Worm (Caenorhabditis elegans) whole organism, L4 larva: ENCODE results near the gene F09G2.1.
A peak's percentile ranks its signal among the peaks of the same experiment; 100 is the strongest.

Experiments
- F10B5.3 ChIP-seq: sonication (generic microtip); optimal IDR thresholded peaks from 2 replicates; lab custom pipeline; 2016; ENCODE audit warnings: mild to moderate bottlenecking, missing genetic modification characterization, missing compliant biosample characterization
- R02D3.7 ChIP-seq: fragments of 150-350 bp; sonication (generic microtip); optimal IDR thresholded peaks from 3 replicates; lab custom pipeline; 2014; ENCODE audit warnings: missing biosample characterization, missing genetic modification characterization
- T20F7.1 ChIP-seq: fragments of 200-800 bp; sonication (Bioruptor generic); optimal IDR thresholded peaks from 2 replicates; lab custom pipeline; 2018; ENCODE audit warnings: mild to moderate bottlenecking, missing genetic modification characterization, missing compliant biosample characterization
- Y105C5A.15 ChIP-seq: fragments of 200-800 bp; sonication (Bioruptor generic); IDR thresholded peaks from 2 replicates; pipeline ENCODE4 v1.3.6; 2022; ENCODE audit warnings: missing genetic modification characterization, missing compliant biosample characterization
- Y75B8A.6 ChIP-seq: fragments of 200-800 bp; sonication (Bioruptor generic); IDR thresholded peaks from 2 replicates; pipeline ENCODE4 v1.3.6; 2022; ENCODE audit warnings: missing genetic modification reagents, missing genetic modification characterization, missing compliant biosample characterization
- ZK337.2 ChIP-seq: fragments of 200-800 bp; sonication (Bioruptor generic); IDR thresholded peaks from 2 replicates; pipeline ENCODE4 v1.3.6; 2022; ENCODE audit warnings: missing genetic modification reagents, missing genetic modification characterization, missing compliant biosample characterization
- arid-1 ChIP-seq: fragments of 200-800 bp; sonication (Bioruptor generic); conservative IDR thresholded peaks from 2 replicates; pipeline ENCODE4 v1.3.6; 2022; ENCODE audit warnings: missing genetic modification reagents, missing genetic modification characterization, missing compliant biosample characterization
- ceh-20 ChIP-seq: fragments of 200-800 bp; sonication (Bioruptor generic); IDR thresholded peaks from 2 replicates; pipeline ENCODE4 v1.3.6; 2022; ENCODE audit warnings: missing genetic modification reagents, missing genetic modification characterization, missing compliant biosample characterization
- ceh-32 ChIP-seq: sonication (generic microtip); optimal IDR thresholded peaks from 2 replicates; lab custom pipeline; 2016; ENCODE audit warnings: mild to moderate bottlenecking, missing genetic modification characterization, missing compliant biosample characterization; ENCODE audit not compliant: poor library complexity
- ceh-62 ChIP-seq: sonication (generic microtip); optimal IDR thresholded peaks from 2 replicates; lab custom pipeline; 2017; ENCODE audit warnings: missing biosample characterization, missing genetic modification characterization
- daf-12 ChIP-seq: fragments of 150-350 bp; optimal IDR thresholded peaks from 2 replicates; lab custom pipeline; 2014; ENCODE audit warnings: missing biosample characterization, missing genetic modification reagents, missing genetic modification characterization
- daf-16 ChIP-seq, 3 experiments: sonication (generic microtip); optimal IDR thresholded peaks; 2 replicates each; lab custom pipeline; 2016 to 2017; ENCODE audit warnings: missing genetic modification characterization in 3 of 3, missing genetic modification reagents in 3 of 3, mild to moderate bottlenecking in 2 of 3, missing compliant biosample characterization in 2 of 3, missing biosample characterization in 1 of 3, moderate library complexity in 1 of 3
- dmd-6 ChIP-seq: fragments of 200-800 bp; sonication (Bioruptor generic); IDR thresholded peaks from 2 replicates; pipeline ENCODE4 v1.3.6; 2022; ENCODE audit warnings: missing genetic modification reagents, missing genetic modification characterization, missing compliant biosample characterization
- dve-1 ChIP-seq: sonication (generic microtip); optimal IDR thresholded peaks from 2 replicates; lab custom pipeline; 2017; ENCODE audit warnings: antibody characterized with exemption, mild to moderate bottlenecking, missing genetic modification characterization, missing compliant biosample characterization; ENCODE audit not compliant: insufficient read depth
- fos-1 ChIP-seq: fragments of 150-350 bp; optimal IDR thresholded peaks from 2 replicates; lab custom pipeline; 2014; ENCODE audit warnings: missing biosample characterization, missing genetic modification characterization
- hlh-11 ChIP-seq: fragments of 200-800 bp; sonication (Bioruptor generic); optimal IDR thresholded peaks from 2 replicates; lab custom pipeline; 2018; ENCODE audit warnings: mild to moderate bottlenecking, missing genetic modification characterization, missing compliant biosample characterization
- hmg-1.1 ChIP-seq: fragments of 200-800 bp; sonication (Bioruptor generic); IDR thresholded peaks from 2 replicates; pipeline ENCODE4 v1.3.6; 2022; ENCODE audit warnings: missing genetic modification reagents, missing genetic modification characterization, missing compliant biosample characterization
- jun-1 ChIP-seq: fragments of 150-350 bp; optimal IDR thresholded peaks from 2 replicates; lab custom pipeline; 2014; ENCODE audit warnings: missing biosample characterization, missing genetic modification reagents, missing genetic modification characterization
- lim-7 ChIP-seq: fragments of 200-800 bp; sonication (Bioruptor generic); IDR thresholded peaks from 2 replicates; pipeline ENCODE4 v1.3.6; 2022; ENCODE audit warnings: missing genetic modification characterization, missing compliant biosample characterization
- lin-1 ChIP-seq: fragments of 200-800 bp; sonication (Bioruptor generic); IDR thresholded peaks from 2 replicates; pipeline ENCODE4 v1.3.6; 2022; ENCODE audit warnings: missing genetic modification reagents, missing genetic modification characterization, missing compliant biosample characterization
- lin-15B ChIP-seq: fragments of 150-350 bp; sonication (generic microtip); optimal IDR thresholded peaks from 3 replicates; lab custom pipeline; 2014; ENCODE audit warnings: missing biosample characterization, missing genetic modification characterization
- lsy-2 ChIP-seq, 2 experiments: fragments of 150-350 bp in 1 of 2; sonication (generic microtip) in 1 of 2; optimal IDR thresholded peaks; 2 replicates each; lab custom pipeline; 2014 to 2017; ENCODE audit warnings: missing biosample characterization in 2 of 2, missing genetic modification characterization in 2 of 2
- madf-5 ChIP-seq, 2 experiments: fragments of 200-800 bp; sonication (Bioruptor generic); IDR thresholded peaks; 2 replicates each; pipeline ENCODE4 v1.3.6; 2022; ENCODE audit warnings: missing compliant biosample characterization in 2 of 2, missing genetic modification characterization in 2 of 2
- mep-1 ChIP-seq: fragments of 150-350 bp; sonication (generic microtip); optimal IDR thresholded peaks from 3 replicates; lab custom pipeline; 2014; ENCODE audit warnings: missing biosample characterization, missing genetic modification characterization
- mxl-2 ChIP-seq: fragments of 200-800 bp; sonication (Bioruptor generic); conservative IDR thresholded peaks from 2 replicates; pipeline ENCODE4 v1.3.6; 2022; ENCODE audit warnings: missing genetic modification reagents, missing genetic modification characterization, missing compliant biosample characterization
- mxl-3 ChIP-seq: fragments of 200-800 bp; sonication (Bioruptor generic); optimal IDR thresholded peaks from 2 replicates; lab custom pipeline; 2018; ENCODE audit warnings: mild to moderate bottlenecking, missing genetic modification characterization, missing compliant biosample characterization
- nhr-102 ChIP-seq: sonication (generic microtip); optimal IDR thresholded peaks from 2 replicates; lab custom pipeline; 2016; ENCODE audit warnings: mild to moderate bottlenecking, missing genetic modification characterization, moderate library complexity, missing compliant biosample characterization
- nhr-111 ChIP-seq: fragments of 200-800 bp; sonication (Bioruptor generic); optimal IDR thresholded peaks from 2 replicates; lab custom pipeline; 2018; ENCODE audit warnings: mild to moderate bottlenecking, missing genetic modification characterization, missing compliant biosample characterization
- nhr-28 ChIP-seq: fragments of 150-350 bp; optimal IDR thresholded peaks from 2 replicates; lab custom pipeline; 2014; ENCODE audit warnings: missing biosample characterization, missing genetic modification characterization
- nhr-42 ChIP-seq: fragments of 200-800 bp; sonication (Bioruptor generic); IDR thresholded peaks from 2 replicates; pipeline ENCODE4 v1.3.6; 2022; ENCODE audit warnings: missing genetic modification characterization, missing compliant biosample characterization
- nhr-48 ChIP-seq: sonication (generic microtip); optimal IDR thresholded peaks from 2 replicates; lab custom pipeline; 2016; ENCODE audit warnings: mild to moderate bottlenecking, missing genetic modification characterization, missing compliant biosample characterization
- nhr-6 ChIP-seq: fragments of 150-350 bp; optimal IDR thresholded peaks from 2 replicates; lab custom pipeline; 2014; ENCODE audit warnings: missing biosample characterization, missing genetic modification characterization
- nhr-77 ChIP-seq: fragments of 150-350 bp; optimal IDR thresholded peaks from 2 replicates; lab custom pipeline; 2014; ENCODE audit warnings: missing biosample characterization, missing genetic modification characterization
- pqm-1 ChIP-seq: sonication (generic microtip); optimal IDR thresholded peaks from 2 replicates; lab custom pipeline; 2017; ENCODE audit warnings: missing biosample characterization, missing genetic modification characterization
- snpc-1.2 ChIP-seq: fragments of 200-800 bp; sonication (Bioruptor generic); IDR thresholded peaks from 2 replicates; pipeline ENCODE4 v1.3.6; 2022; ENCODE audit warnings: missing genetic modification reagents, missing genetic modification characterization, missing compliant biosample characterization
- tra-1 ChIP-seq: fragments of 200-800 bp; sonication (Bioruptor generic); IDR thresholded peaks from 2 replicates; pipeline ENCODE4 v1.3.6; 2022; ENCODE audit warnings: missing genetic modification reagents, missing genetic modification characterization, missing compliant biosample characterization

F09G2.1 gene

DNA sequence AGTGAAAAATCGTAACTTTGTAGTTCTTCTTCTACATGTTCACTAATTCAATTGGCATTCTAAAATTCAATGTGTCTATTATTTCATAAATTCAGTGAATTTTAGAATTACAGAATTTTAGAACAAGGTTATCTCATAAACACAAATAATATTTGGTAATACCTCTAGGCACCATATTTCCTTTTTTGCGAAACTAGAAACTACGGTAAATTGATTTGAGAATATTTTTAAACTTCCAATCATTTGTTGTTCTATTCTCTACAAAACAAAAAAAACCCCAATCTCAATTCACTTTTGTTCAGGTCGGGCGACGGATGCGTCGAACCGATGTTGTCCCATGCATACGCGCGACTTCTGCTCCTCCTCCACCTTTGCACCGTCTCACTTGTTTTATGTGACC lies at the start of gene F09G2.1:
TSS of gene F09G2.1 (plus strand) at position 301 of the 400 bp plus-strand sequence.
- TF ChIP-seq mxl-3 (no peak), ZK337.2 (GFP tag; lab: Robert Waterston, UW) (no peak), nhr-48 (tag; lab: Kevin White, UChicago) (no peak), ceh-32 (no peak), lsy-2 (tag; optimal IDR thresholded peaks at IDR 0.05; lab: Kevin White, UChicago) (no peak), daf-16 (GFP tag; optimal IDR thresholded peaks at IDR 0.05; lab: Kevin White, UChicago) (no peak), daf-16 (tag; optimal IDR thresholded peaks at IDR 0.05; lab: Kevin White, UChicago) (peak; percentile 9), Y75B8A.6 (GFP tag; lab: Robert Waterston, UW) (no peak)
- TF ChIP-seq, all 104 proteins: peak for 1

DNA sequence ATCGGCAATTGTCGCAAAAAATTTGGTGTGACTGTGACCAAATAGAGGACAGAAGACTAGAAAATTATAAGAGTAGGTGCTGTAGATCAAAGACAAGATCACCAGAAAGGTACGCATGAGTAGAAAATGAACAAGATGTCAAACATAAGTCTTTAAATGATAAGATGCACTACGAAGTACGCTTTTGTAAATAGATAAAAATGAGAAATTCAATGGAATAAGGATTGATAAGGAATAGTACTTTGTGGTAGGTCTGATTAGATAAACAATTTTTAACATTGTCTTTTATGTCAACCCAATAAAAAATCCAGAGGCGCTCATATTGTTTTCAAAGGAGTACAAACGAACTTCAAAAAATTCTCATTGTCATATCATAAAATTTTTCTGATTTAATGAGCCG lies 49.5 kb upstream of the F09G2.1 start, which contains the start of gene F10D2.8:
TSS of gene F10D2.8 (minus strand) at position 145 of the 400 bp plus-strand sequence.
- TF ChIP-seq nhr-102 (tag; lab: Kevin White, UChicago) (peak; percentile 52), snpc-1.2 (GFP tag; lab: Robert Waterston, UW) (no peak), nhr-48 (tag; lab: Kevin White, UChicago) (peak; percentile 36), ZK337.2 (GFP tag; lab: Robert Waterston, UW) (no peak), daf-16 (GFP tag; optimal IDR thresholded peaks at IDR 0.05; lab: Kevin White, UChicago) (no peak), daf-16 (tag; optimal IDR thresholded peaks at IDR 0.05; lab: Kevin White, UChicago) (peak; percentile 83), hmg-1.1 (GFP tag; lab: Robert Waterston, UW) (no peak), dve-1 (tag; lab: Kevin White, UChicago) (peak; percentile 69), nhr-28 (peak; percentile 99), nhr-6 (tag; lab: Kevin White, UChicago) (no peak), daf-12 (tag; lab: Kevin White, UChicago) (no peak), fos-1 (tag; lab: Kevin White, UChicago) (no peak), jun-1 (tag; lab: Kevin White, UChicago) (no peak), pqm-1 (tag; lab: Kevin White, UChicago) (peak; percentile 62), lin-15B (tag; lab: Kevin White, UChicago) (no peak), dmd-6 (GFP tag; lab: Robert Waterston, UW) (peak; percentile 85), Y105C5A.15 (GFP tag; lab: Robert Waterston, UW) (no peak), arid-1 (GFP tag; lab: Robert Waterston, UW) (no peak), tra-1 (no peak), hlh-11 (tag; lab: Kevin White, UChicago) (no peak), nhr-77 (tag; lab: Kevin White, UChicago) (peak; percentile 26)

DNA sequence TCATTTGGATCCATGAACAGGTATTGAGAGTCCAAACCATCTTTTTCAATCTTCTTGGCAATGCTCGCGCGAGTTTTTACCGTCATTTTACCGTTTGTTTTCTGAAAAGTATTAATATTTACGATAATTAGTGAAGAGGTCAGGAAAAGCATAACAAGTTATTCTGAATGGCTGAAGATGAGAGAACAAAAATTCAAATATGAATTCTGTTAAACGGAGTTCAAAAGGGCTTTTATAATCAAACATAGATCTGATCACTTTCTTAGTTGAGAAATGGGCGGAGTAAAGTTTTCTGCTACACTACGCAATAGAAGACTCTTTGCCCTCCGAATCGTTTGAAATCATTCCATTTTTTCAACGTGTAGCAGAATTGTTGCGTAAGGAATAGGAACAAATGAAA lies 47.0 kb upstream of the F09G2.1 start, which contains the start of gene fat-7:
TSS of gene fat-7 (minus strand) at position 101 of the 400 bp plus-strand sequence.
- TF ChIP-seq lin-15B (tag; lab: Kevin White, UChicago) (no peak), lim-7 (GFP tag; lab: Robert Waterston, UW) (no peak), mxl-2 (GFP tag; lab: Robert Waterston, UW) (no peak), hlh-11 (tag; lab: Kevin White, UChicago) (no peak), F10B5.3 (tag; lab: Kevin White, UChicago) (no peak), nhr-111 (GFP tag; lab: Kevin White, UChicago) (no peak), ceh-20 (no peak), nhr-42 (no peak), madf-5 (GFP tag; IDR thresholded peaks at IDR 0.05; lab: Robert Waterston, UW) (no peak), T20F7.1 (GFP tag; lab: Kevin White, UChicago) (no peak), daf-16 (GFP tag; optimal IDR thresholded peaks at IDR 0.05; lab: Kevin White, UChicago) (no peak), daf-16 (tag; optimal IDR thresholded peaks at IDR 0.05; lab: Kevin White, UChicago) (no peak), ceh-62 (no peak), lin-1 (GFP tag; lab: Robert Waterston, UW) (no peak), mep-1 (tag; lab: Kevin White, UChicago) (no peak), R02D3.7 (no peak)
